Fruit fly (Drosophila melanogaster): ENCODE results near the gene CG16989.

CG16989 gene

dm6 chrX:784456-784855 is 8.5 kb upstream of the CG16989 start, which contains the start of gene tw:
tw (plus strand) TSS chrX:784746.
- TF ChIP-seq Sry-δ (GFP tag; optimal IDR thresholded peaks at IDR 0.05), result peak; percentile 7
- TF ChIP-seq Spps (tag; optimal IDR thresholded peaks at IDR 0.05), result no peak
- TF ChIP-seq mam (GFP tag; optimal IDR thresholded peaks at IDR 0.05), result no peak
- no peak for TF ChIP-seq Hmx (GFP tag; optimal IDR thresholded peaks at IDR 0.05)
- no peak for TF ChIP-seq TFAM (GFP tag; optimal IDR thresholded peaks at IDR 0.05)
- TF ChIP-seq CG32532 (GFP tag; IDR thresholded peaks at IDR 0.05), result peak; percentile 29; the same call in 1 of the 2 replicates
- peak; percentile 7 for TF ChIP-seq trem (tag; optimal IDR thresholded peaks at IDR 0.05)
- TF ChIP-seq CG9609 (GFP tag; optimal IDR thresholded peaks at IDR 0.05), result no peak
- peak; percentile 1 for TF ChIP-seq CG14710 (tag; optimal IDR thresholded peaks at IDR 0.05)
- TF ChIP-seq CTCF (GFP tag; optimal IDR thresholded peaks at IDR 0.05), result peak; percentile 92
- no peak for TF ChIP-seq Hsf (GFP tag; optimal IDR thresholded peaks at IDR 0.05)
- TF ChIP-seq bcd (GFP tag; optimal IDR thresholded peaks at IDR 0.05), result no peak
- peak; percentile 79 for TF ChIP-seq CG12769 (tag; optimal IDR thresholded peaks at IDR 0.05)
- no peak for TF ChIP-seq Side (GFP tag; optimal IDR thresholded peaks at IDR 0.05)
- TF ChIP-seq al (GFP tag; IDR thresholded peaks at IDR 0.05), result no peak
- TF ChIP-seq tap (tag; optimal IDR thresholded peaks at IDR 0.05), result no peak
- TF ChIP-seq CG7928 (GFP tag; optimal IDR thresholded peaks at IDR 0.05), result no peak
- TF ChIP-seq Dref (GFP tag; IDR thresholded peaks at IDR 0.05), result peak; percentile 61
- no peak for TF ChIP-seq crol (GFP tag; IDR thresholded peaks at IDR 0.05)
- TF ChIP-seq row (GFP tag; IDR thresholded peaks at IDR 0.05), result no peak
- TF ChIP-seq odd (GFP tag; optimal IDR thresholded peaks at IDR 0.05), result no peak
- TF ChIP-seq fd102C (GFP tag; optimal IDR thresholded peaks at IDR 0.05), result no peak
- TF ChIP-seq CG4820 (GFP tag; optimal IDR thresholded peaks at IDR 0.05), result no peak
- no peak for TF ChIP-seq Bdp1 (GFP tag; optimal IDR thresholded peaks at IDR 0.05)
- no peak for TF ChIP-seq CG1647 (GFP tag; optimal IDR thresholded peaks at IDR 0.05)
- no peak for TF ChIP-seq CHES-1-like (GFP tag; optimal IDR thresholded peaks at IDR 0.05)
- TF ChIP-seq HmgZ (tag; optimal IDR thresholded peaks at IDR 0.05), result no peak
- no peak for TF ChIP-seq BtbVII (GFP tag; optimal IDR thresholded peaks at IDR 0.05)
- no peak for TF ChIP-seq Xbp1 (GFP tag; optimal IDR thresholded peaks at IDR 0.05)
- TF ChIP-seq jumu (GFP tag; optimal IDR thresholded peaks at IDR 0.05), result no peak
- TF ChIP-seq twi (tag; optimal IDR thresholded peaks at IDR 0.05), result no peak
- peak; percentile 50; the same call in 1 of the 2 replicates for TF ChIP-seq Scr (GFP tag; IDR thresholded peaks at IDR 0.05; ENCODE audit: partially characterized antibody)
- 0 out of 2 replicates have a peak, but pooled peaks have one; percentile 34 for TF ChIP-seq ato (GFP tag; IDR thresholded peaks at IDR 0.05; ENCODE audit: partially characterized antibody)
- no peak for TF ChIP-seq rib (GFP tag; IDR thresholded peaks at IDR 0.05)
- TF ChIP-seq chif (GFP tag; optimal IDR thresholded peaks at IDR 0.05), result no peak
- TF ChIP-seq CG14965 (GFP tag; optimal IDR thresholded peaks at IDR 0.05; ENCODE audit: borderline replicate concordance), result no peak
- no peak for TF ChIP-seq Ets97D (GFP tag; optimal IDR thresholded peaks at IDR 0.05)
- TF ChIP-seq CG2116 (GFP tag; optimal IDR thresholded peaks at IDR 0.05), result peak; percentile 88
- peak; percentile 22 for TF ChIP-seq pzg (GFP tag; optimal IDR thresholded peaks at IDR 0.05)
- TF ChIP-seq BEAF-32 (GFP tag; optimal IDR thresholded peaks at IDR 0.05), result peak; percentile 52
- TF ChIP-seq CG9876 (GFP tag; optimal IDR thresholded peaks at IDR 0.05), result no peak
- no peak for TF ChIP-seq CG13123 (GFP tag; optimal IDR thresholded peaks at IDR 0.05)
- TF ChIP-seq eyg (GFP tag; optimal IDR thresholded peaks at IDR 0.05), result no peak
- no peak for TF ChIP-seq org-1 (GFP tag; optimal IDR thresholded peaks at IDR 0.05)
- TF ChIP-seq ac (GFP tag; optimal IDR thresholded peaks at IDR 0.05), result no peak
- no peak for TF ChIP-seq CG31388 (GFP tag; optimal IDR thresholded peaks at IDR 0.05)
- TF ChIP-seq Six4 (GFP tag; optimal IDR thresholded peaks at IDR 0.05), result no peak
- peak; percentile 44; the same call in 1 of the 2 replicates for TF ChIP-seq sna (GFP tag; IDR thresholded peaks at IDR 0.05; ENCODE audit: partially characterized antibody)
- no peak for TF ChIP-seq otp (GFP tag; IDR thresholded peaks at IDR 0.05)
- TF ChIP-seq Awh (GFP tag; IDR thresholded peaks at IDR 0.05), result no peak
- no peak for TF ChIP-seq chinmo (GFP tag; IDR thresholded peaks at IDR 0.05; ENCODE audit: partially characterized antibody)
- no peak for TF ChIP-seq sug (tag; optimal IDR thresholded peaks at IDR 0.05)
- TF ChIP-seq Usf (GFP tag; optimal IDR thresholded peaks at IDR 0.05), result no peak
